Fruit fly (Drosophila melanogaster) Kc167 (cell line): ENCODE data around the gene Ttc19.

ENCODE experiments used
- Myc ChIP-seq: fragments of >200 bp; optimal IDR thresholded peaks from 2 replicates; lab custom pipeline; 2017; ENCODE audit warnings: missing external identifiers
- Sin3A ChIP-seq: fragments of >200 bp; optimal IDR thresholded peaks from 2 replicates; lab custom pipeline; 2018; ENCODE audit warnings: missing external identifiers
- psq ChIP-seq: fragments of >200 bp; optimal IDR thresholded peaks from 2 replicates; lab custom pipeline; 2017; ENCODE audit warnings: missing external identifiers

- no peak for TF ChIP-seq Sin3A (lab: Kevin White, UChicago)
- no peak for TF ChIP-seq psq
- no peak for TF ChIP-seq Myc (lab: Kevin White, UChicago)
Measured at dm6 chr2L:19026491-19027197, 18.3 kb downstream of the Ttc19 start.
